Worm (Caenorhabditis elegans) whole organism, L1 larva: ENCODE results near the gene cnep-1.

ENCODE experiments used
- C34B4.2 ChIP-seq: sonication (generic microtip); optimal IDR thresholded peaks from 2 replicates; lab custom pipeline; 2017; ENCODE audit warnings: mild to moderate bottlenecking, missing genetic modification characterization, missing compliant biosample characterization
- F16B12.6 ChIP-seq: fragments of 150-350 bp; optimal IDR thresholded peaks from 2 replicates; lab custom pipeline; 2014; ENCODE audit warnings: missing biosample characterization, missing genetic modification characterization
- Y116A8C.19 ChIP-seq: sonication (generic microtip); optimal IDR thresholded peaks from 2 replicates; lab custom pipeline; 2016; ENCODE audit warnings: missing compliant biosample characterization, missing genetic modification characterization, borderline replicate concordance
- aha-1 ChIP-seq: fragments of 150-350 bp; optimal IDR thresholded peaks from 2 replicates; lab custom pipeline; 2014; ENCODE audit warnings: missing biosample characterization, missing genetic modification characterization
- ama-1 ChIP-seq: fragments of 150-350 bp; optimal IDR thresholded peaks from 2 replicates; lab custom pipeline; 2014
- ceh-8 ChIP-seq: fragments of 200-800 bp; sonication (Bioruptor generic); optimal IDR thresholded peaks from 2 replicates; lab custom pipeline; 2018; ENCODE audit warnings: mild to moderate bottlenecking, missing genetic modification characterization, moderate library complexity, missing compliant biosample characterization
- ceh-82 ChIP-seq, 3 experiments: fragments of 150-350 bp in 1 of 3; sonication (generic microtip) in 2 of 3; optimal IDR thresholded peaks; 2 replicates each; lab custom pipeline; 2014 to 2017; ENCODE audit warnings: missing biosample characterization in 3 of 3, missing genetic modification characterization in 3 of 3
- dpl-1 ChIP-seq, 3 experiments: fragments of 150-350 bp in 2 of 3; sonication (generic microtip) in 1 of 3; optimal IDR thresholded peaks; 2 replicates each; lab custom pipeline; 2014 to 2017; ENCODE audit warnings: missing biosample characterization in 3 of 3, missing genetic modification characterization in 3 of 3, missing genetic modification reagents in 3 of 3
- dsc-1 ChIP-seq: sonication (generic microtip); optimal IDR thresholded peaks from 2 replicates; lab custom pipeline; 2016; ENCODE audit warnings: mild to moderate bottlenecking, missing genetic modification characterization, missing compliant biosample characterization
- efl-1 ChIP-seq, 4 experiments: fragments of 150-350 bp; optimal IDR thresholded peaks in 3 of 4; peaks in 1 of 4; 1 replicate in 1 of 4; 2 replicates in 3 of 4; lab custom pipeline; 2014; ENCODE audit warnings: missing biosample characterization in 2 of 4, missing genetic modification characterization in 2 of 4, missing genetic modification reagents in 2 of 4
- efl-3 ChIP-seq: fragments of 200-800 bp; sonication (Bioruptor generic); optimal IDR thresholded peaks from 2 replicates; lab custom pipeline; 2018; ENCODE audit warnings: mild to moderate bottlenecking, missing genetic modification characterization, missing compliant biosample characterization
- egl-13 ChIP-seq: sonication (generic microtip); optimal IDR thresholded peaks from 2 replicates; lab custom pipeline; 2016; ENCODE audit warnings: missing genotype, missing genetic modification reagents, missing genetic modification characterization, missing compliant biosample characterization
- egl-27 ChIP-seq, 2 experiments: fragments of 150-350 bp in 1 of 2; sonication (generic microtip); optimal IDR thresholded peaks; 3 replicates each; lab custom pipeline; 2017 to 2018; ENCODE audit warnings: missing biosample characterization in 2 of 2, missing genetic modification characterization in 2 of 2, missing genetic modification reagents in 2 of 2
- elt-2 ChIP-seq: sonication (generic microtip); optimal IDR thresholded peaks from 2 replicates; lab custom pipeline; 2016; ENCODE audit warnings: missing genetic modification characterization, mild to moderate bottlenecking, inconsistent platforms, missing compliant biosample characterization, missing genetic modification reagents
- fkh-10 ChIP-seq: sonication (generic microtip); optimal IDR thresholded peaks from 2 replicates; lab custom pipeline; 2017; ENCODE audit warnings: missing biosample characterization, missing genetic modification reagents, missing genetic modification characterization
- fkh-8 ChIP-seq: sonication (generic microtip); optimal IDR thresholded peaks from 2 replicates; lab custom pipeline; 2016; ENCODE audit warnings: mild to moderate bottlenecking, missing genetic modification characterization, missing compliant biosample characterization
- grh-1 ChIP-seq: fragments of 200-800 bp; sonication (Bioruptor generic); IDR thresholded peaks from 2 replicates; pipeline ENCODE4 v1.3.6; 2022; ENCODE audit warnings: missing genetic modification reagents, missing genetic modification characterization, missing compliant biosample characterization
- hlh-4 ChIP-seq: sonication (generic microtip); optimal IDR thresholded peaks from 2 replicates; lab custom pipeline; 2016; ENCODE audit warnings: mild to moderate bottlenecking, missing genetic modification characterization, missing compliant biosample characterization
- isw-1 ChIP-seq: fragments of 200-800 bp; sonication (Bioruptor generic); IDR thresholded peaks from 2 replicates; pipeline ENCODE4 v1.3.6; 2022; ENCODE audit warnings: missing genetic modification characterization, missing compliant biosample characterization
- lin-14 ChIP-seq: fragments of 200-800 bp; sonication (Bioruptor generic); optimal IDR thresholded peaks from 2 replicates; lab custom pipeline; 2018; ENCODE audit warnings: mild to moderate bottlenecking, missing genetic modification characterization, moderate library complexity, missing compliant biosample characterization
- lin-15B ChIP-seq: fragments of 150-350 bp; sonication (generic microtip); optimal IDR thresholded peaks from 3 replicates; lab custom pipeline; 2014; ENCODE audit warnings: missing biosample characterization, missing genetic modification characterization
- lin-35 ChIP-seq, 2 experiments: fragments of 150-350 bp; optimal IDR thresholded peaks; 2 replicates each; lab custom pipeline; 2014; ENCODE audit warnings: missing biosample characterization in 2 of 2, missing genetic modification characterization in 2 of 2, missing genetic modification reagents in 2 of 2
- lin-39 ChIP-seq: fragments of 150-350 bp; optimal IDR thresholded peaks from 2 replicates; lab custom pipeline; 2014; ENCODE audit warnings: missing biosample characterization, missing genetic modification reagents, missing genetic modification characterization
- lir-3 ChIP-seq: sonication (generic microtip); optimal IDR thresholded peaks from 2 replicates; lab custom pipeline; 2016; ENCODE audit warnings: mild to moderate bottlenecking, missing genetic modification characterization, moderate library complexity, missing compliant biosample characterization; ENCODE audit not compliant: poor library complexity
- lsy-2 ChIP-seq, 2 experiments: fragments of 150-350 bp; optimal IDR thresholded peaks; 2 replicates each; lab custom pipeline; 2014; ENCODE audit warnings: missing biosample characterization in 2 of 2, missing genetic modification characterization in 2 of 2
- mdl-1 ChIP-seq, 2 experiments: fragments of 150-350 bp; optimal IDR thresholded peaks; 2 replicates each; lab custom pipeline; 2014 to 2017; ENCODE audit warnings: missing biosample characterization in 2 of 2, missing genetic modification characterization in 2 of 2, inconsistent platforms in 1 of 2
- mef-2 ChIP-seq: fragments of 150-350 bp; optimal IDR thresholded peaks from 2 replicates; lab custom pipeline; 2014; ENCODE audit warnings: missing biosample characterization, missing genetic modification characterization
- mep-1 ChIP-seq: fragments of 150-350 bp; optimal IDR thresholded peaks from 2 replicates; lab custom pipeline; 2014; ENCODE audit warnings: missing biosample characterization, missing genetic modification characterization
- nhr-19 ChIP-seq: fragments of 200-800 bp; sonication (Bioruptor generic); conservative IDR thresholded peaks from 2 replicates; pipeline ENCODE4 v1.3.6; 2022; ENCODE audit warnings: missing genetic modification characterization, missing compliant biosample characterization
- nhr-20 ChIP-seq: sonication (generic microtip); optimal IDR thresholded peaks from 2 replicates; lab custom pipeline; 2016; ENCODE audit warnings: mild to moderate bottlenecking, missing genetic modification characterization, missing compliant biosample characterization
- nhr-237 ChIP-seq: fragments of 150-350 bp; optimal IDR thresholded peaks from 2 replicates; lab custom pipeline; 2014; ENCODE audit warnings: missing biosample characterization, missing genetic modification characterization
- nhr-47 ChIP-seq: sonication (generic microtip); optimal IDR thresholded peaks from 2 replicates; lab custom pipeline; 2016; ENCODE audit warnings: mild to moderate bottlenecking, missing genetic modification characterization, moderate library complexity, missing compliant biosample characterization
- nhr-71 ChIP-seq: sonication (generic microtip); optimal IDR thresholded peaks from 2 replicates; lab custom pipeline; 2016; ENCODE audit warnings: mild to moderate bottlenecking, missing genetic modification characterization, moderate library complexity, missing compliant biosample characterization
- nhr-76 ChIP-seq: sonication (generic microtip); optimal IDR thresholded peaks from 2 replicates; lab custom pipeline; 2017; ENCODE audit warnings: missing biosample characterization, missing genetic modification characterization
- nhr-85 ChIP-seq: sonication (generic microtip); peaks from one replicate; lab custom pipeline; 2016; ENCODE audit warnings: missing genetic modification characterization, inconsistent platforms, missing compliant biosample characterization
- pag-3 ChIP-seq: sonication (generic microtip); optimal IDR thresholded peaks from 2 replicates; lab custom pipeline; 2017; ENCODE audit warnings: missing genetic modification characterization, mild to moderate bottlenecking, missing compliant biosample characterization, antibody characterized with exemption, borderline replicate concordance; ENCODE audit not compliant: insufficient read depth
- pqm-1 ChIP-seq: sonication (generic microtip); optimal IDR thresholded peaks from 3 replicates; lab custom pipeline; 2017; ENCODE audit warnings: missing biosample characterization, missing genetic modification characterization
- rnt-1 ChIP-seq: sonication (generic microtip); optimal IDR thresholded peaks from 2 replicates; lab custom pipeline; 2016; ENCODE audit warnings: mild to moderate bottlenecking, missing genetic modification characterization, moderate library complexity, missing compliant biosample characterization
- sox-4 ChIP-seq: sonication (generic microtip); optimal IDR thresholded peaks from 2 replicates; lab custom pipeline; 2016; ENCODE audit warnings: missing genetic modification characterization, missing compliant biosample characterization
- swsn-7 ChIP-seq: sonication (generic microtip); optimal IDR thresholded peaks from 2 replicates; lab custom pipeline; 2016; ENCODE audit warnings: missing genetic modification characterization, missing compliant biosample characterization
- tbx-2 ChIP-seq: sonication (generic microtip); optimal IDR thresholded peaks from 2 replicates; lab custom pipeline; 2016; ENCODE audit warnings: missing genetic modification characterization, missing compliant biosample characterization
- tlp-1 ChIP-seq: fragments of 150-350 bp; optimal IDR thresholded peaks from 2 replicates; lab custom pipeline; 2014; ENCODE audit warnings: missing biosample characterization, missing genetic modification characterization
- unc-62 ChIP-seq: fragments of 150-350 bp; optimal IDR thresholded peaks from 2 replicates; lab custom pipeline; 2014; ENCODE audit warnings: missing biosample characterization, missing genetic modification reagents, missing genetic modification characterization
- unc-86 ChIP-seq: sonication (generic microtip); optimal IDR thresholded peaks from 2 replicates; lab custom pipeline; 2016; ENCODE audit warnings: missing genetic modification characterization, missing compliant biosample characterization
- unc-98 ChIP-seq: fragments of 200-800 bp; sonication (Bioruptor generic); IDR thresholded peaks from 2 replicates; pipeline ENCODE4 v1.3.6; 2022; ENCODE audit warnings: missing genetic modification characterization, missing compliant biosample characterization
- vab-15 ChIP-seq: sonication (generic microtip); optimal IDR thresholded peaks from 2 replicates; lab custom pipeline; 2017; ENCODE audit warnings: missing genotype, mild to moderate bottlenecking, missing genetic modification characterization, missing compliant biosample characterization
- zag-1 ChIP-seq: fragments of 150-350 bp; optimal IDR thresholded peaks from 2 replicates; lab custom pipeline; 2014; ENCODE audit warnings: missing biosample characterization, missing genetic modification characterization
- zip-4 ChIP-seq: fragments of 200-800 bp; sonication (Bioruptor generic); optimal IDR thresholded peaks from 2 replicates; lab custom pipeline; 2018; ENCODE audit warnings: mild to moderate bottlenecking, missing genetic modification characterization, moderate library complexity, missing compliant biosample characterization

cnep-1 gene

DNA sequence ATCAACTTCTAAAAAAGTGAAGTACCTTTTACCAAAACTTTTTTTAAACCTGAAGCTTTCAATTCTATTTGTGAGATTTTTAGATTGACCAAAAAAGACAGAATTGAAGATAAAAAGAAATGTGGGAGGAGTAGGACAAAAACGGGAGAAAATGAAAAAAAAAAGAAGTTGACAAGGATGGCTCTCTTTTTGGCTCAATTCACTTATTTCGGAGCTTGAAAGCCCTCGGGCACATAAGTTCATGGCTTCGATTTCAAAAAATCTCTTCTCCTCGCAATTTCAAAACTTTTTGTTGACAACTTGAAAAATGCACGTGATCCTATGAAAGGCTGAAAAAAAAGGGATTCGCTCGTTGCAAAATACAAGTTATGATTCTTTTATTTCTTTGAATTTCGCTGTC, 16.1 kb downstream of the cnep-1 start:
- TF ChIP-seq egl-27 (tag; optimal IDR thresholded peaks at IDR 0.05; lab: Kevin White, UChicago) (no peak), fkh-8 (peak; percentile 19), unc-62 (GFP tag; lab: Kevin White, UChicago) (no peak), nhr-20 (tag; lab: Kevin White, UChicago) (no peak), rnt-1 (tag; lab: Kevin White, UChicago) (peak; percentile 2), tbx-2 (tag; lab: Kevin White, UChicago) (no peak), nhr-71 (tag; lab: Kevin White, UChicago) (peak; percentile 4), lin-14 (GFP tag; lab: Kevin White, UChicago) (peak; percentile 30), lin-39 (no peak), lsy-2 (tag; optimal IDR thresholded peaks at IDR 0.05; lab: Kevin White, UChicago) (no peak), fkh-10 (GFP tag; lab: Kevin White, UChicago) (peak; percentile 28)
- TF ChIP-seq, all 84 proteins: peak for 5

DNA sequence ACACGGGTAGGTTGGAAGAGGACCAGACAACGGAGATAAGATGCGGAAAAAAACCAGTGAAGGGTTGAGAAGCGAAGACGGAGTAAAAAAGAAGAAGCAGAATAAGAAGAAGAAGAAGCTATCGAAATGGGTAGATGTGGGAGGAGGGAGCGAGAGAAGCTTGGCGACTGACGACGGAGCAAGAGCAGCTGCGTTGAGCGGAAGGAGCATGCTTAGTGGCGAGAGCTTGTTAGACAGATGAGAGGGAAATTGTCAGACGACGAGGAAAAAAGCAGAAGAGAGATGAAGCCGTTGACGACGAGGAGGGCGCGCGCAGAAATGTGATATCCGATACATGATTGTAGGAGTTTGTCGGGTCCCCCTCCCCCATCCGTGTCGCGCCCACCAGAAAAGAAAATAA, 16.8 kb downstream of the cnep-1 start:
- TF ChIP-seq mdl-1 (tag; optimal IDR thresholded peaks at IDR 0.05; lab: Kevin White, UChicago), result no peak
- no peak for TF ChIP-seq tlp-1 (tag; lab: Kevin White, UChicago)
- TF ChIP-seq zag-1 (tag; lab: Kevin White, UChicago), result no peak
- no peak for TF ChIP-seq aha-1 (tag; lab: Kevin White, UChicago)
- no peak for TF ChIP-seq unc-98 (GFP tag; lab: Robert Waterston, UW)
- peak; percentile 38 for TF ChIP-seq dsc-1 (tag; lab: Kevin White, UChicago)
- peak; percentile 50 for TF ChIP-seq isw-1 (GFP tag; lab: Robert Waterston, UW)
- TF ChIP-seq nhr-71 (tag; lab: Kevin White, UChicago), result peak; percentile 83
- peak; percentile 50 to 68 (median 57) for TF ChIP-seq ceh-82 (tag; optimal IDR thresholded peaks at IDR 0.05; lab: Kevin White, UChicago)
- TF ChIP-seq lsy-2 (tag; optimal IDR thresholded peaks at IDR 0.05; lab: Kevin White, UChicago), result peak in 1 of 2 experiments; percentile 62
- TF ChIP-seq nhr-47 (tag; lab: Kevin White, UChicago), result peak; percentile 64
- TF ChIP-seq fkh-8, result peak; percentile 74
- no peak for TF ChIP-seq mef-2 (tag; lab: Kevin White, UChicago)
- peak in 1 of 2 experiments; percentile 10 for TF ChIP-seq lin-35 (GFP tag; optimal IDR thresholded peaks at IDR 0.05; lab: Kevin White, UChicago)
- TF ChIP-seq nhr-76 (tag; lab: Kevin White, UChicago), result no peak
- no peak for TF ChIP-seq pqm-1
- no peak for TF ChIP-seq elt-2 (tag; lab: Kevin White, UChicago)
- TF ChIP-seq lin-15B (tag; lab: Kevin White, UChicago), result no peak
- peak; percentile 68 for TF ChIP-seq swsn-7
- TF ChIP-seq vab-15 (tag; lab: Kevin White, UChicago), result no peak
- TF ChIP-seq C34B4.2 (tag; lab: Kevin White, UChicago), result no peak
- no peak for TF ChIP-seq F16B12.6
- TF ChIP-seq grh-1 (GFP tag; lab: Robert Waterston, UW), result no peak
- peak; percentile 74 for TF ChIP-seq tbx-2 (tag; lab: Kevin White, UChicago)
- TF ChIP-seq ama-1 (lab: Kevin White, UChicago), result no peak
- no peak for TF ChIP-seq sox-4 (tag; lab: Kevin White, UChicago)
- TF ChIP-seq egl-13, result peak; percentile 17
- no peak for TF ChIP-seq unc-62 (GFP tag; lab: Kevin White, UChicago)
- peak; percentile 25 for TF ChIP-seq mep-1 (tag; lab: Kevin White, UChicago)
- TF ChIP-seq egl-27 (tag; optimal IDR thresholded peaks at IDR 0.05; lab: Kevin White, UChicago), result peak in 1 of 2 experiments; percentile 3
- TF ChIP-seq fkh-10 (GFP tag; lab: Kevin White, UChicago), result peak; percentile 59
- no peak for TF ChIP-seq lin-39
- no peak for TF ChIP-seq efl-3
- TF ChIP-seq hlh-4 (tag; lab: Kevin White, UChicago), result no peak
- no peak for TF ChIP-seq ceh-8
- TF ChIP-seq zip-4 (GFP tag; lab: Kevin White, UChicago), result no peak
- peak; percentile 27 to 30 for TF ChIP-seq efl-1 (optimal IDR thresholded peaks at IDR 0.05; lab: Kevin White, UChicago)
- no peak for TF ChIP-seq efl-1 (GFP tag; optimal IDR thresholded peaks at IDR 0.05 in 1 of 2; lab: Kevin White, UChicago)
- peak in 1 of 3 experiments; percentile 22 for TF ChIP-seq dpl-1 (GFP tag; optimal IDR thresholded peaks at IDR 0.05; lab: Kevin White, UChicago)
- no peak for TF ChIP-seq lir-3
- no peak; the same call in 1 of the 2 replicates for TF ChIP-seq nhr-19 (GFP tag; lab: Robert Waterston, UW)
- TF ChIP-seq Y116A8C.19 (tag; lab: Kevin White, UChicago), result no peak
- peak; percentile 63 for TF ChIP-seq unc-86 (tag; lab: Kevin White, UChicago)
- TF ChIP-seq pag-3 (tag; lab: Kevin White, UChicago), result no peak
- TF ChIP-seq nhr-85 (tag; lab: Kevin White, UChicago), result no peak
- TF ChIP-seq nhr-237 (tag; lab: Kevin White, UChicago), result no peak
- peak; percentile 89 for TF ChIP-seq lin-14 (GFP tag; lab: Kevin White, UChicago)
